Worm (Caenorhabditis elegans): ENCODE measurements around the gene F35G2.1.

DNA sequence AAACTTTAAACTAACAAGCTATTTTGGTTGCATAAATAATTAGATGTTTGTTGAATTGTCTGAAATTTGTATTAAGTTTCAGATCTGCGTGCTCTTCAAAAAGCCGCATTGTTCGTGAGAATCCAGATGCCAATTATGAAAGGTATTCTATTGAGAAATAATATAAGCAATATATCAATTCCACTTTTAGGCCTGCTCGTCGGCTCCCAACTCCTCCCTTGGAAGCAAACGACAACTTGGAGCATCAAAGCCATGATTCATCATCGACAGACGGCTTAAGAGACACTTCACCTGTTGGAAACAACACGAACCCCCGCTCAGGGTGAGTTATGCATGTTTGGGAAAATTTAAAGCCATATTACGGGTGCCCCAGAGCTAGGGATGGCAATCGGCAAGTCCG is 40.3 kb upstream of the F35G2.1 start:
- TF ChIP-seq him-1 (tag; optimal IDR thresholded peaks at IDR 0.05): no peak
- no peak for TF ChIP-seq dao-5 (tag; optimal IDR thresholded peaks at IDR 0.05)

All from whole organism, L4/young adult.